Fruit fly (Drosophila melanogaster) whole organism, embryonic: Measurements from ENCODE around the gene east.
A peak's percentile ranks its signal among the peaks of the same experiment; 100 is the strongest.

Source experiments
- B-H1 ChIP-seq: fragments of 200-800 bp; sonication (Bioruptor generic); IDR thresholded peaks from 3 replicates; pipeline ENCODE4 v1.3.6; 2022; ENCODE audit warnings: missing biosample characterization, missing genetic modification characterization
- BEAF-32 ChIP-seq: fragments of 200-800 bp; sonication (Bioruptor generic); optimal IDR thresholded peaks from 3 replicates; lab custom pipeline; 2017; ENCODE audit warnings: missing biosample characterization, missing genetic modification characterization, mild to moderate bottlenecking, moderate library complexity, missing genetic modification reagents
- C15 ChIP-seq: fragments of 200-800 bp; sonication (Bioruptor generic); IDR thresholded peaks from 3 replicates; pipeline ENCODE4 v1.3.6; 2022; ENCODE audit warnings: missing biosample characterization, missing genetic modification characterization
- CG10959 ChIP-seq: fragments of 200-800 bp; sonication (Bioruptor generic); IDR thresholded peaks from 2 replicates; pipeline ENCODE4 v1.3.6; 2022; ENCODE audit warnings: missing biosample characterization, missing genetic modification characterization
- CG11093 ChIP-seq: fragments of 200-800 bp; sonication (Bioruptor generic); IDR thresholded peaks from 3 replicates; pipeline ENCODE4 v1.3.6; 2022; ENCODE audit warnings: missing biosample characterization, missing genetic modification characterization
- CG11560 ChIP-seq: fragments of 200-800 bp; sonication (Bioruptor generic); IDR thresholded peaks from 3 replicates; pipeline ENCODE4 v1.3.6; 2022; ENCODE audit warnings: missing biosample characterization, missing genetic modification characterization
- CG12299 ChIP-seq: fragments of 200-800 bp; sonication (Bioruptor generic); optimal IDR thresholded peaks from 2 replicates; lab custom pipeline; 2018; ENCODE audit warnings: missing biosample characterization, mild to moderate bottlenecking, missing genetic modification characterization
- CG15479 ChIP-seq: fragments of 200-800 bp; sonication (Bioruptor generic); optimal IDR thresholded peaks from 3 replicates; lab custom pipeline; 2019; ENCODE audit warnings: missing biosample characterization, mild to moderate bottlenecking, missing genetic modification characterization, moderate library complexity
- CG15514 ChIP-seq: fragments of 200-800 bp; sonication (Bioruptor generic); optimal IDR thresholded peaks from 3 replicates; lab custom pipeline; 2017; ENCODE audit warnings: missing biosample characterization, missing genetic modification characterization, mild to moderate bottlenecking, moderate library complexity, missing genetic modification reagents
- CG2120 ChIP-seq: fragments of 200-800 bp; sonication (Bioruptor generic); optimal IDR thresholded peaks from 3 replicates; lab custom pipeline; 2016; ENCODE audit warnings: missing biosample characterization, missing genetic modification characterization
- CG2202 ChIP-seq: fragments of 200-800 bp; sonication (Bioruptor generic); optimal IDR thresholded peaks from 2 replicates; lab custom pipeline; 2018; ENCODE audit warnings: missing biosample characterization, mild to moderate bottlenecking, missing genetic modification characterization
- CG30431 ChIP-seq: fragments of 200-800 bp; sonication (Bioruptor generic); optimal IDR thresholded peaks from 2 replicates; lab custom pipeline; 2017; ENCODE audit warnings: missing biosample characterization, missing genetic modification characterization
- CG6175 ChIP-seq: fragments of 200-800 bp; sonication (Bioruptor generic); IDR thresholded peaks from 3 replicates; pipeline ENCODE4 v1.3.6; 2022; ENCODE audit warnings: missing biosample characterization, missing genetic modification characterization
- CG6654 ChIP-seq: fragments of 200-800 bp; sonication (Bioruptor generic); optimal IDR thresholded peaks from 2 replicates; lab custom pipeline; 2017; ENCODE audit warnings: missing biosample characterization, mild to moderate bottlenecking, missing genetic modification characterization
- CG7963 ChIP-seq: fragments of 200-800 bp; sonication (Bioruptor generic); IDR thresholded peaks from 3 replicates; pipeline ENCODE4 v1.3.6; 2022; ENCODE audit warnings: missing biosample characterization, missing genetic modification characterization; ENCODE audit not compliant: partially characterized antibody
- CG8765 ChIP-seq: fragments of 200-800 bp; sonication (Bioruptor generic); IDR thresholded peaks from 2 replicates; pipeline ENCODE4 v1.3.6; 2022; ENCODE audit warnings: missing biosample characterization, missing genetic modification characterization
- CG9609 ChIP-seq: fragments of 200-800 bp; sonication (Bioruptor generic); optimal IDR thresholded peaks from 3 replicates; lab custom pipeline; 2016; ENCODE audit warnings: missing biosample characterization, missing genetic modification characterization
- CoRest ChIP-seq: fragments of 200-800 bp; sonication (Bioruptor generic); optimal IDR thresholded peaks from 3 replicates; lab custom pipeline; 2018; ENCODE audit warnings: missing biosample characterization, mild to moderate bottlenecking, missing genetic modification characterization, moderate library complexity
- D19B ChIP-seq: fragments of 200-800 bp; sonication (Bioruptor generic); optimal IDR thresholded peaks from 2 replicates; lab custom pipeline; 2017; ENCODE audit warnings: missing biosample characterization, mild to moderate bottlenecking, missing genetic modification characterization
- Dref ChIP-seq: fragments of 200-800 bp; sonication (Bioruptor generic); IDR thresholded peaks from 2 replicates; pipeline ENCODE4 v1.3.6; 2022; ENCODE audit warnings: missing biosample characterization, missing genetic modification characterization
- HLH3B ChIP-seq: fragments of 200-800 bp; sonication (Bioruptor generic); IDR thresholded peaks from 2 replicates; pipeline ENCODE4 v1.3.6; 2022; ENCODE audit warnings: missing biosample characterization, missing genetic modification characterization
- Hmr ChIP-seq: fragments of 200-800 bp; sonication (Bioruptor generic); optimal IDR thresholded peaks from 3 replicates; lab custom pipeline; 2017; ENCODE audit warnings: mild to moderate bottlenecking, missing biosample characterization, missing genetic modification reagents, missing genetic modification characterization
- Hmx ChIP-seq: fragments of 200-800 bp; sonication (Bioruptor generic); optimal IDR thresholded peaks from 2 replicates; lab custom pipeline; 2016; ENCODE audit warnings: missing biosample characterization, missing genetic modification characterization
- MBD-R2 ChIP-seq: fragments of 200-800 bp; sonication (Bioruptor generic); IDR thresholded peaks from 2 replicates; pipeline ENCODE4 v1.3.6; 2022; ENCODE audit warnings: missing biosample characterization, missing genetic modification characterization
- Max ChIP-seq: fragments of 200-800 bp; sonication (Bioruptor generic); optimal IDR thresholded peaks from 2 replicates; lab custom pipeline; 2016; ENCODE audit warnings: missing biosample characterization, mild to moderate bottlenecking, missing genetic modification characterization
- Med ChIP-seq: fragments of 200-800 bp; sonication (Bioruptor generic); peaks from one replicate; lab custom pipeline; 2016; ENCODE audit warnings: missing biosample characterization, missing genetic modification characterization, mild to moderate bottlenecking, inconsistent platforms, moderate library complexity
- Mes4 ChIP-seq: fragments of 200-800 bp; sonication (Bioruptor generic); optimal IDR thresholded peaks from 2 replicates; lab custom pipeline; 2016; ENCODE audit warnings: missing biosample characterization, missing genetic modification characterization
- NC2α ChIP-seq: fragments of 200-800 bp; sonication (Bioruptor generic); optimal IDR thresholded peaks from 2 replicates; lab custom pipeline; 2016; ENCODE audit warnings: missing biosample characterization, missing genetic modification characterization
- Nf-YC ChIP-seq: fragments of 200-800 bp; optimal IDR thresholded peaks from 3 replicates; lab custom pipeline; 2019; ENCODE audit warnings: missing biosample characterization, mild to moderate bottlenecking, missing genetic modification characterization, moderate library complexity
- Trl ChIP-seq, 3 experiments: fragments of >200 bp in 2 of 3; fragments of 200-800 bp in 1 of 3; sonication (Bioruptor generic) in 1 of 3; optimal IDR thresholded peaks; 2 replicates in 1 of 3; 3 replicates in 2 of 3; lab custom pipeline; 2016 to 2017; ENCODE audit warnings: missing biosample characterization in 1 of 3, missing genetic modification characterization in 1 of 3
- ash1 ChIP-seq: fragments of 200-800 bp; sonication (Bioruptor generic); optimal IDR thresholded peaks from 2 replicates; lab custom pipeline; 2018; ENCODE audit warnings: missing biosample characterization, mild to moderate bottlenecking, missing genetic modification characterization
- corto ChIP-seq: fragments of 200-800 bp; sonication (Bioruptor generic); optimal IDR thresholded peaks from 2 replicates; lab custom pipeline; 2016; ENCODE audit warnings: missing biosample characterization, mild to moderate bottlenecking, missing genetic modification characterization, moderate library complexity
- crp ChIP-seq, 2 experiments: fragments of 200-800 bp; sonication (Bioruptor generic); optimal IDR thresholded peaks; 2 replicates in 1 of 2; 3 replicates in 1 of 2; lab custom pipeline; 2017; ENCODE audit warnings: missing biosample characterization in 2 of 2, missing genetic modification characterization in 2 of 2, mild to moderate bottlenecking in 1 of 2, moderate library complexity in 1 of 2
- da ChIP-seq: fragments of 200-800 bp; sonication (Bioruptor generic); optimal IDR thresholded peaks from 2 replicates; lab custom pipeline; 2016; ENCODE audit warnings: missing biosample characterization, missing genetic modification characterization
- dati ChIP-seq: fragments of 200-800 bp; sonication (Bioruptor generic); IDR thresholded peaks from 2 replicates; pipeline ENCODE4 v1.3.6; 2022; ENCODE audit warnings: missing biosample characterization, missing genetic modification characterization
- exex ChIP-seq: fragments of 200-800 bp; sonication (Bioruptor generic); optimal IDR thresholded peaks from 4 replicates; lab custom pipeline; 2018; ENCODE audit warnings: missing biosample characterization, mild to moderate bottlenecking, missing genetic modification characterization, moderate library complexity
- eyg ChIP-seq: fragments of 200-800 bp; sonication (Bioruptor generic); optimal IDR thresholded peaks from 3 replicates; lab custom pipeline; 2016; ENCODE audit warnings: missing biosample characterization, missing genetic modification characterization
- fd96Cb ChIP-seq: fragments of 200-800 bp; sonication (Bioruptor generic); optimal IDR thresholded peaks from 2 replicates; lab custom pipeline; 2018; ENCODE audit warnings: missing biosample characterization, mild to moderate bottlenecking, missing genetic modification characterization, moderate library complexity
- gro ChIP-seq: fragments of 200-800 bp; sonication (Bioruptor generic); optimal IDR thresholded peaks from 2 replicates; lab custom pipeline; 2016; ENCODE audit warnings: missing biosample characterization, missing genetic modification characterization
- h ChIP-seq: fragments of >200 bp; optimal IDR thresholded peaks from 2 replicates; lab custom pipeline; 2017
- lilli ChIP-seq: fragments of 200-800 bp; sonication (Bioruptor generic); optimal IDR thresholded peaks from 3 replicates; lab custom pipeline; 2016; ENCODE audit warnings: missing biosample characterization, missing genetic modification characterization
- luna ChIP-seq: fragments of 200-800 bp; sonication (Bioruptor generic); optimal IDR thresholded peaks from 2 replicates; lab custom pipeline; 2016; ENCODE audit warnings: missing biosample characterization, missing genetic modification characterization
- pnt ChIP-seq: fragments of 200-800 bp; sonication (Bioruptor generic); optimal IDR thresholded peaks from 3 replicates; lab custom pipeline; 2016; ENCODE audit warnings: missing biosample characterization, missing genetic modification characterization
- rib ChIP-seq: fragments of 200-800 bp; sonication (Bioruptor generic); IDR thresholded peaks from 2 replicates; pipeline ENCODE4 v1.3.6; 2022; ENCODE audit warnings: missing biosample characterization, missing genetic modification characterization
- row ChIP-seq: fragments of 200-800 bp; sonication (Bioruptor generic); IDR thresholded peaks from 3 replicates; pipeline ENCODE4 v1.3.6; 2022; ENCODE audit warnings: missing biosample characterization, missing genetic modification characterization
- sens-2 ChIP-seq: fragments of 200-800 bp; sonication (Bioruptor generic); IDR thresholded peaks from 2 replicates; pipeline ENCODE4 v1.3.6; 2022; ENCODE audit warnings: missing biosample characterization, missing genetic modification characterization
- sima ChIP-seq: fragments of 200-800 bp; sonication (Bioruptor generic); optimal IDR thresholded peaks from 2 replicates; lab custom pipeline; 2016; ENCODE audit warnings: missing biosample characterization, missing genetic modification characterization
- slbo ChIP-seq: fragments of 200-800 bp; sonication (Bioruptor generic); IDR thresholded peaks from 2 replicates; pipeline ENCODE4 v1.3.6; 2022; ENCODE audit warnings: missing biosample characterization, missing genetic modification characterization
- stc ChIP-seq: fragments of 200-800 bp; sonication (Bioruptor generic); IDR thresholded peaks from 2 replicates; pipeline ENCODE4 v1.3.6; 2022; ENCODE audit warnings: missing biosample characterization, missing genetic modification characterization
- zfh2 ChIP-seq: fragments of 200-800 bp; sonication (Bioruptor generic); optimal IDR thresholded peaks from 2 replicates; lab custom pipeline; 2016; ENCODE audit warnings: missing biosample characterization, missing genetic modification characterization

east gene

dm6 chrX:2009453-2010009 is 1.1 kb upstream of the east start (continued):
- TF ChIP-seq CG15479 (no peak), Med (peak; percentile 84), CG30431 (GFP tag; lab: Kevin White, UChicago) (peak; percentile 60), sima (GFP tag; lab: Kevin White, UChicago) (peak; percentile 37), Hmx (GFP tag; lab: Kevin White, UChicago) (peak; percentile 71), C15 (peak; percentile 36; the same call in 1 of the 3 replicates), CG7963 (GFP tag; lab: Robert Waterston, UW) (no peak), CG2202 (peak; percentile 5), CG6175 (peak; percentile 6; the same call in 1 of the 3 replicates), CG15514 (GFP tag; lab: Kevin White, UChicago) (peak; percentile 48), CG12299 (tag; lab: Kevin White, UChicago) (no peak), BEAF-32 (GFP tag; lab: Kevin White, UChicago) (peak; percentile 22), slbo (GFP tag; lab: Robert Waterston, UW) (peak; percentile 74), CG8765 (GFP tag; lab: Robert Waterston, UW) (0 out of 2 replicates have a peak, but pooled peaks have one; percentile 14), Trl (optimal IDR thresholded peaks at IDR 0.05; lab: Kevin White, UChicago) (no peak), Trl (GFP tag; optimal IDR thresholded peaks at IDR 0.05; lab: Kevin White, UChicago) (peak; percentile 72), lilli (GFP tag; lab: Kevin White, UChicago) (peak; percentile 82), zfh2 (peak; percentile 76), pnt (peak; percentile 60), eyg (GFP tag; lab: Kevin White, UChicago) (peak; percentile 55), crp (GFP tag; optimal IDR thresholded peaks at IDR 0.05; lab: Kevin White, UChicago) (peak in 1 of 2 experiments; percentile 67), Max (GFP tag; lab: Kevin White, UChicago) (peak; percentile 56), h (lab: Kevin White, UChicago) (no peak), CoRest (tag; lab: Kevin White, UChicago) (peak; percentile 90), ash1 (no peak), corto (GFP tag; lab: Kevin White, UChicago) (no peak), Mes4 (peak; percentile 69), stc (no peak), B-H1 (GFP tag; lab: Robert Waterston, UW) (no peak; the same call in 1 of the 3 replicates), dati (GFP tag; lab: Robert Waterston, UW) (no peak), Hmr (GFP tag; lab: Kevin White, UChicago) (peak; percentile 72), sens-2 (GFP tag; lab: Robert Waterston, UW) (peak; percentile 54), da (GFP tag; lab: Kevin White, UChicago) (peak; percentile 33), exex (tag; lab: Kevin White, UChicago) (peak; percentile 17), NC2α (peak; percentile 52), CG11093 (GFP tag; lab: Robert Waterston, UW) (no peak), CG10959 (GFP tag; lab: Robert Waterston, UW) (no peak; the same call in 1 of the 2 replicates), CG6654 (GFP tag; lab: Kevin White, UChicago) (peak; percentile 44), rib (GFP tag; lab: Robert Waterston, UW) (no peak), Dref (peak; percentile 28; the same call in 1 of the 2 replicates), fd96Cb (tag; lab: Kevin White, UChicago) (peak; percentile 78), CG2120 (peak; percentile 79), D19B (GFP tag; lab: Kevin White, UChicago) (peak; percentile 66), row (GFP tag; lab: Robert Waterston, UW) (peak; percentile 79), HLH3B (GFP tag; lab: Robert Waterston, UW) (peak; percentile 49; the same call in 1 of the 2 replicates), CG11560 (tag; lab: Robert Waterston, UW) (no peak), luna (GFP tag; lab: Kevin White, UChicago) (no peak), gro (GFP tag; lab: Kevin White, UChicago) (peak; percentile 80), Nf-YC (tag; lab: Kevin White, UChicago) (peak; percentile 77), MBD-R2 (no peak; the same call in 1 of the 2 replicates), CG9609 (GFP tag; lab: Kevin White, UChicago) (peak; percentile 65)
